Worm (Caenorhabditis elegans) whole organism, L3 larva: ENCODE measurements around the gene F34D10.8.
A peak's percentile ranks its signal among the peaks of the same experiment; 100 is the strongest.

Source experiments
- aly-2 ChIP-seq: fragments of 150-350 bp; optimal IDR thresholded peaks from 2 replicates; lab custom pipeline; 2014; ENCODE audit warnings: missing biosample characterization, missing genetic modification characterization
- ama-1 ChIP-seq: fragments of 150-350 bp; optimal IDR thresholded peaks from 2 replicates; lab custom pipeline; 2018
- ceh-16 ChIP-seq: sonication (generic microtip); optimal IDR thresholded peaks from 2 replicates; lab custom pipeline; 2017; ENCODE audit warnings: missing biosample characterization, missing genetic modification characterization
- ceh-28 ChIP-seq: fragments of 150-350 bp; optimal IDR thresholded peaks from 2 replicates; lab custom pipeline; 2014; ENCODE audit warnings: missing biosample characterization, missing genetic modification reagents, missing genetic modification characterization
- ceh-82 ChIP-seq: fragments of 150-350 bp; optimal IDR thresholded peaks from 2 replicates; lab custom pipeline; 2014; ENCODE audit warnings: missing biosample characterization, missing genetic modification characterization
- ceh-9 ChIP-seq: sonication (generic microtip); optimal IDR thresholded peaks from 2 replicates; lab custom pipeline; 2018; ENCODE audit warnings: missing biosample characterization, missing genetic modification characterization
- daf-12 ChIP-seq: fragments of 150-350 bp; optimal IDR thresholded peaks from 2 replicates; lab custom pipeline; 2014; ENCODE audit warnings: missing biosample characterization, missing genetic modification reagents, missing genetic modification characterization
- egl-27 ChIP-seq: sonication (generic microtip); optimal IDR thresholded peaks from 4 replicates; lab custom pipeline; 2017; ENCODE audit warnings: missing biosample characterization, missing genetic modification reagents, missing genetic modification characterization
- egl-5 ChIP-seq: fragments of 150-350 bp; optimal IDR thresholded peaks from 2 replicates; lab custom pipeline; 2017; ENCODE audit warnings: missing biosample characterization, missing genetic modification reagents, missing genetic modification characterization, inconsistent platforms
- elt-1 ChIP-seq: fragments of 150-350 bp; optimal IDR thresholded peaks from 2 replicates; lab custom pipeline; 2014; ENCODE audit warnings: missing biosample characterization, missing genetic modification characterization
- elt-2 ChIP-seq: sonication (generic microtip); optimal IDR thresholded peaks from 2 replicates; lab custom pipeline; 2016; ENCODE audit warnings: missing genetic modification reagents, mild to moderate bottlenecking, missing genetic modification characterization, missing compliant biosample characterization
- elt-3 ChIP-seq, 3 experiments: fragments of 150-350 bp in 1 of 3; sonication (generic microtip) in 2 of 3; optimal IDR thresholded peaks; 2 replicates in 2 of 3; 4 replicates in 1 of 3; lab custom pipeline; 2014 to 2017; ENCODE audit warnings: missing biosample characterization in 3 of 3, missing genetic modification characterization in 3 of 3
- eor-1 ChIP-seq, 2 experiments: fragments of 150-350 bp; optimal IDR thresholded peaks; 2 replicates each; lab custom pipeline; 2014 to 2018; ENCODE audit warnings: missing biosample characterization in 2 of 2, missing genetic modification characterization in 2 of 2
- fkh-2 ChIP-seq: fragments of 150-350 bp; optimal IDR thresholded peaks from 2 replicates; lab custom pipeline; 2014; ENCODE audit warnings: missing biosample characterization, missing genetic modification reagents, missing genetic modification characterization
- hmg-11 ChIP-seq: sonication (generic microtip); optimal IDR thresholded peaks from 2 replicates; lab custom pipeline; 2016; ENCODE audit warnings: missing genetic modification characterization, missing compliant biosample characterization
- jun-1 ChIP-seq: fragments of 150-350 bp; optimal IDR thresholded peaks from 2 replicates; lab custom pipeline; 2014; ENCODE audit warnings: missing biosample characterization, missing genetic modification reagents, missing genetic modification characterization
- lin-15B ChIP-seq: fragments of 150-350 bp; optimal IDR thresholded peaks from 2 replicates; lab custom pipeline; 2014; ENCODE audit warnings: missing biosample characterization, missing genetic modification characterization
- lsy-12 ChIP-seq: sonication (generic microtip); optimal IDR thresholded peaks from 2 replicates; lab custom pipeline; 2016; ENCODE audit warnings: mild to moderate bottlenecking, missing genetic modification characterization, missing compliant biosample characterization
- nfya-1 ChIP-seq: sonication (generic microtip); optimal IDR thresholded peaks from 2 replicates; lab custom pipeline; 2017; ENCODE audit warnings: missing genetic modification characterization, mild to moderate bottlenecking, missing compliant biosample characterization, antibody characterized with exemption, moderate library complexity; ENCODE audit not compliant: insufficient read depth
- nhr-11 ChIP-seq: fragments of 150-350 bp; optimal IDR thresholded peaks from 2 replicates; lab custom pipeline; 2014; ENCODE audit warnings: missing biosample characterization, missing genetic modification characterization
- nhr-23 ChIP-seq: fragments of 150-350 bp; optimal IDR thresholded peaks from 2 replicates; lab custom pipeline; 2014; ENCODE audit warnings: missing biosample characterization, missing genetic modification reagents, missing genetic modification characterization
- nhr-237 ChIP-seq: fragments of 150-350 bp; optimal IDR thresholded peaks from 2 replicates; lab custom pipeline; 2014; ENCODE audit warnings: missing biosample characterization, missing genetic modification characterization
- nhr-25 ChIP-seq: sonication (generic microtip); optimal IDR thresholded peaks from 2 replicates; lab custom pipeline; 2017; ENCODE audit warnings: missing biosample characterization, missing genetic modification characterization
- nhr-43 ChIP-seq: sonication (generic microtip); optimal IDR thresholded peaks from 2 replicates; lab custom pipeline; 2016; ENCODE audit warnings: mild to moderate bottlenecking, missing genetic modification characterization, missing compliant biosample characterization; ENCODE audit not compliant: poor library complexity, severe bottlenecking
- nhr-76 ChIP-seq: fragments of 150-350 bp; sonication (generic microtip); optimal IDR thresholded peaks from 5 replicates; lab custom pipeline; 2014; ENCODE audit warnings: missing biosample characterization, missing genetic modification characterization
- nhr-77 ChIP-seq: fragments of 150-350 bp; optimal IDR thresholded peaks from 2 replicates; lab custom pipeline; 2014; ENCODE audit warnings: missing biosample characterization, missing genetic modification characterization
- pha-4 ChIP-seq: fragments of 150-350 bp; optimal IDR thresholded peaks from 2 replicates; lab custom pipeline; 2014; ENCODE audit warnings: missing biosample characterization, missing genetic modification reagents, missing genetic modification characterization
- sea-2 ChIP-seq: fragments of 150-350 bp; sonication (generic microtip); optimal IDR thresholded peaks from 4 replicates; lab custom pipeline; 2014; ENCODE audit warnings: missing biosample characterization, missing genetic modification reagents, missing genetic modification characterization
- skn-1 ChIP-seq: fragments of 150-350 bp; optimal IDR thresholded peaks from 2 replicates; lab custom pipeline; 2014; ENCODE audit warnings: missing biosample characterization, missing genetic modification characterization
- snpc-4 ChIP-seq: fragments of 150-350 bp; optimal IDR thresholded peaks from 2 replicates; lab custom pipeline; 2014; ENCODE audit warnings: missing biosample characterization, missing genetic modification characterization
- unc-39 ChIP-seq: sonication (generic microtip); optimal IDR thresholded peaks from 4 replicates; lab custom pipeline; 2017; ENCODE audit warnings: missing biosample characterization, missing genetic modification characterization
- unc-62 ChIP-seq: fragments of 150-350 bp; sonication (generic microtip); optimal IDR thresholded peaks from 4 replicates; lab custom pipeline; 2014; ENCODE audit warnings: missing biosample characterization, missing genetic modification reagents, missing genetic modification characterization
- zag-1 ChIP-seq: fragments of 150-350 bp; optimal IDR thresholded peaks from 2 replicates; lab custom pipeline; 2014; ENCODE audit warnings: missing biosample characterization, missing genetic modification characterization
- ztf-11 ChIP-seq: fragments of 150-350 bp; optimal IDR thresholded peaks from 2 replicates; lab custom pipeline; 2014; ENCODE audit warnings: missing biosample characterization, missing genetic modification characterization

F34D10.8 gene

DNA sequence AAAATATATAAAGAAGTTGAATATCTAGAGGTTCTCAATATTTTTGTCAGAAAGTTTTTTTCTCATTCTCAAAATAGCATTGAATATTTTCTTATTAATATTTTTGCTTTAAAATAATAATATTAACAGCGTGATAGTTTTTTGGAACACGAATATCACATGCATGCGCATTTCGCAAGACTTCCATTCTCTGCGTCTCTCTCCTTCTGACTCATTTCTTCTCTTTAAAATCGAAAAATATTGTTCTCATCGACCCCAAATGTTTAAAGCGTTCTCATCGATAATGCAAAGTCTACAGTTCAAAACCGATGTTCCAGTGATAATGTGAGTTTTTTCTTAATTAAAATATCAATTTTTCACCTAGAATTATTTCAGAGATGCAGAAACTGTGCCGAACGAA is 27.2 kb upstream of the F34D10.8 start, which contains the start of gene C14B1.3:
C14B1.3 (plus strand) TSS at position 168 of the 400 bp plus-strand sequence.
- peak; percentile 69 for TF ChIP-seq jun-1 (tag; lab: Kevin White, UChicago)
- peak; percentile 50 for TF ChIP-seq pha-4 (tag; lab: Kevin White, UChicago)
- TF ChIP-seq elt-2 (tag; lab: Kevin White, UChicago): peak; percentile 21
- no peak for TF ChIP-seq nhr-76
- TF ChIP-seq aly-2 (tag; lab: Kevin White, UChicago): no peak
- peak; percentile 45 for TF ChIP-seq nhr-23 (tag; lab: Kevin White, UChicago)
- peak; percentile 20 for TF ChIP-seq lin-15B (tag; lab: Kevin White, UChicago)
- peak; percentile 65 for TF ChIP-seq nfya-1
- TF ChIP-seq sea-2 (GFP tag; lab: Kevin White, UChicago): no peak
- TF ChIP-seq fkh-2 (tag; lab: Kevin White, UChicago): no peak
- TF ChIP-seq snpc-4 (tag; lab: Kevin White, UChicago): peak; percentile 12
- peak; percentile 1 for TF ChIP-seq ama-1

DNA sequence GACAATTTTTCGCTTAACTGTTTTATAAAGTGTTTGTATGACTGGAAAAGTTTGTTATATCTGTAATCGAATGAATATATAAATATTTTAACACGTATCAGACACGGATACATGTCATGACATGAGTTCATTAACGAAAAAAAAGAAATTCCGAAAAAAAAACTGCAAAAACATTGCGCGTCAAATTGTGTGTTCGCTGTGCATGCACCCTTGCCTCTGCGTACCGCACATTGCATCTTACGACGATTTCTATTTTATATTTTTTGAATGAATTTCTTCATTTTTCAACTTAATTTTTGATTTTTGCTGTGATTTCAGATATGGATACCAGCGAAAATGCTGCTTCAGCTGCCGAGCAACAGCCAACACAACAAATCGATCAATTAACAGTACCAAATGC is 25.6 kb upstream of the F34D10.8 start, which contains the start of gene wdr-5.1:
wdr-5.1 (plus strand) TSS at position 319 of the 400 bp plus-strand sequence.
- TF ChIP-seq nhr-25 (tag; lab: Kevin White, UChicago) (peak; percentile 30), nhr-43 (tag; lab: Kevin White, UChicago) (peak; percentile 48), hmg-11 (tag; lab: Kevin White, UChicago) (peak; percentile 46), nhr-23 (tag; lab: Kevin White, UChicago) (peak; percentile 52), nfya-1 (peak; percentile 45), lin-15B (tag; lab: Kevin White, UChicago) (peak; percentile 43), ama-1 (peak; percentile 64), lsy-12 (no peak), pha-4 (tag; lab: Kevin White, UChicago) (peak; percentile 37), ceh-16 (tag; lab: Kevin White, UChicago) (no peak)
- TF ChIP-seq, all 47 proteins: peak for 8

DNA sequence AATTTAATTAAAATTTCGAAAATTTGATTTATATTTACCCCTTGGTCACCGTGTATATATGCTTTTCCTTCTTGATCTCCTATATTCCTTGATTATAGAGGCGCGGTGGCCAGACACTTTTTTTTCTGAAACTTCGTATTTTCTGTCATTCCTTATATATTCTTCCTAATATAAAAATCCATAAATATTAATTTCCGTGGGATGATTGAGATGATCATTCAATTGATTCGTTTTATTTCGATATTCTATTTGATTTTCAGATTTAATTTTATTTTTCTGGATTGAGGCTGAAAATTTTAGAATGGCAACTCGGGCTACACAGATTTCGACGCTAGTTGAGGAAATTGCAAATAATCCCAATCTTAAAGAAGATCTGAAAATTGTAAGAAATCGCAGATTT is 24.0 kb upstream of the F34D10.8 start, which contains the start of gene dph-1:
dph-1 (plus strand) TSS at position 301 of the 400 bp plus-strand sequence.
- no peak for TF ChIP-seq lsy-12
- TF ChIP-seq nhr-43 (tag; lab: Kevin White, UChicago): no peak
- TF ChIP-seq nhr-237 (tag; lab: Kevin White, UChicago): no peak
- no peak for TF ChIP-seq zag-1 (tag; lab: Kevin White, UChicago)
- TF ChIP-seq pha-4 (tag; lab: Kevin White, UChicago): no peak
- TF ChIP-seq daf-12 (tag; lab: Kevin White, UChicago): no peak
- TF ChIP-seq nhr-76: no peak
- TF ChIP-seq nfya-1: no peak

DNA sequence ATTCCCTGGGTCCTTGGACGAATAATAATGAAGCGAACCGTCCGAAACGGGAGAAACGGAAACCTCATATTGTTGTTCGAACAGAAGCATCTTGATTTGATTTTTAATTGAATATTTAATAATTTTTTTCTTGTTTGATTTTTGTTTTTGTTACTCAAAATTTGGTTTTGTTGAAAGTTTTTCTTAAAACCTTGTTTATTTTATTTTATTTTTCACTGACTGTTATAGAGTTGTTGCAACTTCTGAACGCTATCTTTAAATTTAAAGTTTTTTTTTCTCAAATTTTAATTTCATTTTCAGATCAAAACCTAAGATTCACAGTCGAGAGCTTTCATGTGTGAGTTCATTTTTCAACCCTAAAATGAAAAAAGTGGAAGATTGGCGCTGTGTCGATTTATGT is 21.5 kb upstream of the F34D10.8 start, which contains the start of gene alkb-8:
alkb-8 (plus strand) TSS at position 301 of the 400 bp plus-strand sequence.
- no peak for TF ChIP-seq nhr-77 (tag; lab: Kevin White, UChicago)
- TF ChIP-seq ceh-16 (tag; lab: Kevin White, UChicago): no peak
- TF ChIP-seq elt-1 (tag; lab: Kevin White, UChicago): no peak
- TF ChIP-seq skn-1: no peak
- TF ChIP-seq unc-39 (tag; lab: Kevin White, UChicago): no peak
- TF ChIP-seq unc-62: no peak
- TF ChIP-seq ama-1: no peak

DNA sequence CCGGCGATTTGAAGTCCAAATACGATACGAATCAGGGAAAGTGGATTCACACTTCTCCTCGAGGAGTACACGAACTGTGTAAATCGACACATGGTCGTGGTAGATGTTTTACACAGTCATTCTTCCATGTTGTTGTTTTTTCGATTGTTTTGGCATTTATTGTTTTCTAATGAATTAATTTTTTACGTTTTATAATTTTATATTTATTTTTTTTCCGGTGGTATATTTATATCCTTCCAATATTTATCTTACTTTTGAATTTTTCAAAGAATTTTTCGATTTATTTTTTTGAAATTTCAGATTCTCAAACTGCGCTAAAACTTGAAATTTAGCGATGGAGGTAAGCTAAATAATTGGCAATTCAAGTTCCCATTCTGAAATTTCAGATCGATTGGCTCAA is 17.4 kb upstream of the F34D10.8 start, which contains the start of gene nrde-1:
nrde-1 (plus strand) TSS at position 301 of the 400 bp plus-strand sequence.
- TF ChIP-seq pha-4 (tag; lab: Kevin White, UChicago) (no peak), ceh-28 (no peak), eor-1 (tag; optimal IDR thresholded peaks at IDR 0.05; lab: Kevin White, UChicago) (no peak), unc-62 (no peak), hmg-11 (tag; lab: Kevin White, UChicago) (no peak), ceh-82 (no peak), fkh-2 (tag; lab: Kevin White, UChicago) (no peak), nhr-76 (no peak), egl-27 (tag; lab: Kevin White, UChicago) (no peak), nhr-43 (tag; lab: Kevin White, UChicago) (no peak), elt-3 (tag; optimal IDR thresholded peaks at IDR 0.05; lab: Kevin White, UChicago) (no peak), ceh-9 (no peak), egl-5 (tag; lab: Kevin White, UChicago) (no peak), daf-12 (tag; lab: Kevin White, UChicago) (no peak), nhr-11 (tag; lab: Kevin White, UChicago) (no peak), ztf-11 (tag; lab: Kevin White, UChicago) (no peak), unc-39 (tag; lab: Kevin White, UChicago) (no peak)
